Fruit fly (Drosophila melanogaster): Measurements from ENCODE around the gene Urm1.

DNA sequence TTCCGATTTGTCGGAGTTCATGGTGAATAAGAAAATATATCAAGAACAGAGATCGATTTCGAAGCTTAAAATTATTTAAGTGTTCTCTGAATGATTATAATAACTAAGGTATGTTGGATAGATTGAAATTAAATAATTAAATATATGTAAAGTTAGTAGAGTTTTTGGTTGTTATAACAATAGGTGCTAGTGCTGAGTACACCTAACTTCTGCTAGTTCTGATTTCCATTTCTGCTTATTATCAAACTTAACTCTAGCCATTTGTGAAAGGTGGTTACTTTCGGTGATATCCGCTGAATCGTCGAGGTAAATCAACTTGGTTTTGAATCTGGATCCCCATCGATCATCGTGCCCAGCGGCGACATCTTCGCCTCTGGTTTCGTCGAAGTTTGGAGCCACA is 49.3 kb downstream of the Urm1 start, which contains the start of gene t-Grip84:
- TF ChIP-seq CG8478 (optimal IDR thresholded peaks at IDR 0.05) (no peak), CTCF (optimal IDR thresholded peaks at IDR 0.05) (no peak)
